Worm (Caenorhabditis elegans) whole organism, early embryonic: ENCODE measurements around the gene Y41C4A.18.

Experiments
- aly-1 ChIP-seq: sonication (generic microtip); optimal IDR thresholded peaks from 2 replicates; lab custom pipeline; 2016; ENCODE audit warnings: missing genetic modification characterization, missing compliant biosample characterization
- ceh-36 ChIP-seq: sonication (generic microtip); optimal IDR thresholded peaks from 2 replicates; lab custom pipeline; 2016; ENCODE audit warnings: missing genetic modification characterization, inconsistent platforms, missing compliant biosample characterization
- scrt-1 ChIP-seq: fragments of 200-800 bp; sonication (Bioruptor generic); IDR thresholded peaks from 2 replicates; pipeline ENCODE4 v1.3.6; 2022; ENCODE audit warnings: missing genetic modification characterization, missing compliant biosample characterization
- tra-4 ChIP-seq: sonication (generic microtip); optimal IDR thresholded peaks from 2 replicates; lab custom pipeline; 2017; ENCODE audit warnings: missing genetic modification characterization, missing compliant biosample characterization

ce11 chrIII:11708722-11709121, 21.7 kb upstream of the Y41C4A.18 start, which contains the start of gene Y41C4A.8:
- TF ChIP-seq ceh-36 (tag; lab: Kevin White, UChicago) (no peak), tra-4 (tag; lab: Kevin White, UChicago) (no peak), aly-1 (no peak), scrt-1 (GFP tag; lab: Robert Waterston, UW) (no peak)
